Comparison of ENCODE assay signal across 1 fruit fly cellular context in the genomic region with DNA sequence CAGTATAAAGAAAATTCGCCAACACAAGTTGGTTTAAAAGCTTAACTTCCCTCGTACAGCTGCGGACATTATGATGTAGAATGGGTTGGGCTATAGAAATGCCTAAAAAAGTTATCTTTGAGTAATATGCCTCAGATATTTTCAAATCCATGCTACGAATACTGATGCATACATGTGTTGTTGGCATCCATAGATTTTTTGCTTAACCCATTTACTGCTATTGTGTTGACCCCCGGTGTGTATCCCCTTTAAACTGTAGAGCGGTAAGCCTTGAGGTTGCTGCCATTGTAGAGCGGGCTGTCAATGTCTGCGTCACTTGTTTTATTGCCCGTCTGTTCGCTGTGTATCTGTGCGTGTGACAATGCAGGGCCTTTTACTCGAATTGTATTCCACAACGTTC.
A peak's percentile ranks its signal among the peaks of the same experiment; 100 is the strongest.
TF ChIP-seq lines count a peak whose summit lies in the region.

No protein-coding gene starts in this region.

TF ChIP-seq in whole organism, embryonic, 481 proteins besides CTCF, POLR2A, EP300 and RAD21 (continued from another document and continues in another):
- TF ChIP-seq CG14965 (GFP tag; optimal IDR thresholded peaks at IDR 0.05; lab: Kevin White, UChicago; ENCODE audit: borderline replicate concordance), result no peak
- TF ChIP-seq CG2202 (tag; optimal IDR thresholded peaks at IDR 0.05; lab: Kevin White, UChicago), result no peak
- TF ChIP-seq sug (tag; optimal IDR thresholded peaks at IDR 0.05; lab: Kevin White, UChicago), result peak; percentile 19
- TF ChIP-seq CG31441 (GFP tag; IDR thresholded peaks at IDR 0.05; lab: Robert Waterston, UW), result peak; percentile 65; the same call in 1 of the 2 replicates
- peak; percentile 80 for TF ChIP-seq unpg (GFP tag; optimal IDR thresholded peaks at IDR 0.05; lab: Kevin White, UChicago)
- peak; percentile 7; the same call in 1 of the 2 replicates for TF ChIP-seq Ravus (GFP tag; IDR thresholded peaks at IDR 0.05; lab: Robert Waterston, UW)
- peak; percentile 61 for TF ChIP-seq CG17385 (GFP tag; optimal IDR thresholded peaks at IDR 0.05; lab: Kevin White, UChicago)
- TF ChIP-seq CG13775 (GFP tag; optimal IDR thresholded peaks at IDR 0.05; lab: Kevin White, UChicago), result peak; percentile 42
- no peak for TF ChIP-seq toy (GFP tag; IDR thresholded peaks at IDR 0.05; lab: Robert Waterston, UW)
- TF ChIP-seq btn (GFP tag; optimal IDR thresholded peaks at IDR 0.05; lab: Kevin White, UChicago), result peak; percentile 39
- TF ChIP-seq zen (tag; optimal IDR thresholded peaks at IDR 0.05; lab: Kevin White, UChicago), result no peak
- peak; percentile 12 for TF ChIP-seq CG13123 (GFP tag; optimal IDR thresholded peaks at IDR 0.05; lab: Kevin White, UChicago)
- peak; percentile 8 for TF ChIP-seq ftz-f1 (GFP tag; optimal IDR thresholded peaks at IDR 0.05; lab: Kevin White, UChicago)
- TF ChIP-seq Kr (GFP tag; optimal IDR thresholded peaks at IDR 0.05; lab: Kevin White, UChicago), result no peak
- peak; percentile 97 for TF ChIP-seq Med (GFP tag; lab: Kevin White, UChicago)
- TF ChIP-seq sc (optimal IDR thresholded peaks at IDR 0.05; lab: Kevin White, UChicago), result no peak
- TF ChIP-seq sc (GFP tag; optimal IDR thresholded peaks at IDR 0.05; lab: Kevin White, UChicago), result no peak
- TF ChIP-seq CG8359 (GFP tag; optimal IDR thresholded peaks at IDR 0.05; lab: Kevin White, UChicago; ENCODE audit: borderline replicate concordance), result no peak
- peak; percentile 67 for TF ChIP-seq Oaz (GFP tag; IDR thresholded peaks at IDR 0.05; lab: Robert Waterston, UW)
- TF ChIP-seq MBD-R2 (GFP tag; IDR thresholded peaks at IDR 0.05; lab: Robert Waterston, UW), result peak; percentile 52; the same call in 1 of the 2 replicates
- peak; percentile 56 for TF ChIP-seq Atf3 (GFP tag; optimal IDR thresholded peaks at IDR 0.05; lab: Kevin White, UChicago)
- peak; percentile 58; the same call in 1 of the 3 replicates for TF ChIP-seq CG3726 (GFP tag; IDR thresholded peaks at IDR 0.05; lab: Robert Waterston, UW)
- peak; percentile 11 for TF ChIP-seq Nf-YC (tag; optimal IDR thresholded peaks at IDR 0.05; lab: Kevin White, UChicago)
- peak; percentile 33; the same call in 1 of the 2 replicates for TF ChIP-seq Taf1 (GFP tag; IDR thresholded peaks at IDR 0.05; lab: Robert Waterston, UW)
- no peak for TF ChIP-seq CG8290 (GFP tag; optimal IDR thresholded peaks at IDR 0.05; lab: Kevin White, UChicago)
- TF ChIP-seq CG8290 (tag; optimal IDR thresholded peaks at IDR 0.05; lab: Kevin White, UChicago), result peak in 1 of 2 experiments; percentile 96
- TF ChIP-seq lab (GFP tag; optimal IDR thresholded peaks at IDR 0.05; lab: Kevin White, UChicago), result peak; percentile 91
- no peak for TF ChIP-seq CG1832 (GFP tag; optimal IDR thresholded peaks at IDR 0.05; lab: Kevin White, UChicago)
- peak; percentile 57 for TF ChIP-seq Mad (GFP tag; optimal IDR thresholded peaks at IDR 0.05; lab: Kevin White, UChicago)
- peak; percentile 53 for TF ChIP-seq CG18619 (GFP tag; optimal IDR thresholded peaks at IDR 0.05; lab: Kevin White, UChicago)
- TF ChIP-seq CG4707 (GFP tag; optimal IDR thresholded peaks at IDR 0.05; lab: Kevin White, UChicago), result peak; percentile 12
- TF ChIP-seq psq (GFP tag; optimal IDR thresholded peaks at IDR 0.05; lab: Kevin White, UChicago), result no peak
- peak; percentile 15 for TF ChIP-seq Deaf1 (tag; optimal IDR thresholded peaks at IDR 0.05; lab: Kevin White, UChicago)
- no peak for TF ChIP-seq crol (GFP tag; IDR thresholded peaks at IDR 0.05; lab: Robert Waterston, UW)
- peak; percentile 65 for TF ChIP-seq CG32772 (GFP tag; IDR thresholded peaks at IDR 0.05; lab: Robert Waterston, UW)
- TF ChIP-seq Bgb (GFP tag; IDR thresholded peaks at IDR 0.05; lab: Robert Waterston, UW; ENCODE audit: partially characterized antibody), result no peak
- peak; percentile 65 for TF ChIP-seq fd96Cb (tag; optimal IDR thresholded peaks at IDR 0.05; lab: Kevin White, UChicago)
- 0 out of 2 replicates have a peak, but pooled peaks have one; percentile 50 for TF ChIP-seq CG11085 (GFP tag; IDR thresholded peaks at IDR 0.05; lab: Robert Waterston, UW)
- TF ChIP-seq CG15601 (tag; optimal IDR thresholded peaks at IDR 0.05; lab: Kevin White, UChicago), result peak; percentile 7
- TF ChIP-seq CG14710 (tag; optimal IDR thresholded peaks at IDR 0.05; lab: Kevin White, UChicago), result peak; percentile 27
- TF ChIP-seq CG4854 (GFP tag; optimal IDR thresholded peaks at IDR 0.05; lab: Kevin White, UChicago), result peak; percentile 43
- TF ChIP-seq CG15479 (GFP tag; optimal IDR thresholded peaks at IDR 0.05; lab: Kevin White, UChicago), result no peak
- peak; percentile 64 for TF ChIP-seq Abd-B (GFP tag; optimal IDR thresholded peaks at IDR 0.05; lab: Kevin White, UChicago)
- TF ChIP-seq Hmx (GFP tag; optimal IDR thresholded peaks at IDR 0.05; lab: Kevin White, UChicago), result no peak
- TF ChIP-seq CG9215 (GFP tag; IDR thresholded peaks at IDR 0.05; lab: Robert Waterston, UW), result peak; percentile 44; the same call in 1 of the 2 replicates
- peak; percentile 48 for TF ChIP-seq ewg (GFP tag; optimal IDR thresholded peaks at IDR 0.05; lab: Kevin White, UChicago)
- peak; percentile 66 for TF ChIP-seq CG11247 (GFP tag; IDR thresholded peaks at IDR 0.05; lab: Robert Waterston, UW)
- peak; percentile 79 for TF ChIP-seq otp (GFP tag; IDR thresholded peaks at IDR 0.05; lab: Robert Waterston, UW)
- TF ChIP-seq sqz (GFP tag; optimal IDR thresholded peaks at IDR 0.05; lab: Kevin White, UChicago), result no peak
- TF ChIP-seq CG17612 (GFP tag; IDR thresholded peaks at IDR 0.05; lab: Robert Waterston, UW), result 0 out of 2 replicates have a peak, but pooled peaks have one; percentile 4
- no peak for TF ChIP-seq stwl (tag; optimal IDR thresholded peaks at IDR 0.05; lab: Kevin White, UChicago)
- peak; percentile 72 for TF ChIP-seq mam (GFP tag; optimal IDR thresholded peaks at IDR 0.05; lab: Kevin White, UChicago)
- no peak; the same call in 2 of the 3 replicates for TF ChIP-seq CG6175 (GFP tag; IDR thresholded peaks at IDR 0.05; lab: Robert Waterston, UW)
- no peak for TF ChIP-seq lov (optimal IDR thresholded peaks at IDR 0.05; lab: Kevin White, UChicago)
- TF ChIP-seq lov (GFP tag; IDR thresholded peaks at IDR 0.05; lab: Robert Waterston, UW), result 0 out of 3 replicates have a peak, but pooled peaks have one; percentile 29
- peak; percentile 28 for TF ChIP-seq gsb-n (tag; optimal IDR thresholded peaks at IDR 0.05; lab: Kevin White, UChicago)
- TF ChIP-seq fd3F (GFP tag; optimal IDR thresholded peaks at IDR 0.05; lab: Kevin White, UChicago), result peak; percentile 67
- TF ChIP-seq CG12071 (GFP tag; optimal IDR thresholded peaks at IDR 0.05; lab: Kevin White, UChicago), result peak; percentile 83
- peak; percentile 26; the same call in 1 of the 2 replicates for TF ChIP-seq CkIIα-i1 (GFP tag; IDR thresholded peaks at IDR 0.05; lab: Robert Waterston, UW)
- no peak for TF ChIP-seq Lpt (GFP tag; optimal IDR thresholded peaks at IDR 0.05; lab: Kevin White, UChicago)
- TF ChIP-seq ash1 (GFP tag; optimal IDR thresholded peaks at IDR 0.05; lab: Kevin White, UChicago), result no peak
- no peak for TF ChIP-seq Sry-β (GFP tag; optimal IDR thresholded peaks at IDR 0.05; lab: Kevin White, UChicago)
- no peak for TF ChIP-seq dati (GFP tag; IDR thresholded peaks at IDR 0.05; lab: Robert Waterston, UW)
- TF ChIP-seq CG15696 (tag; optimal IDR thresholded peaks at IDR 0.05; lab: Kevin White, UChicago), result no peak
- peak; percentile 46 for TF ChIP-seq tio (GFP tag; optimal IDR thresholded peaks at IDR 0.05; lab: Kevin White, UChicago)
- TF ChIP-seq pho (GFP tag; optimal IDR thresholded peaks at IDR 0.05; lab: Kevin White, UChicago), result peak; percentile 45
- TF ChIP-seq D19B (GFP tag; optimal IDR thresholded peaks at IDR 0.05; lab: Kevin White, UChicago), result no peak
- no peak for TF ChIP-seq trh (GFP tag; optimal IDR thresholded peaks at IDR 0.05; lab: Kevin White, UChicago)
- TF ChIP-seq dimm (GFP tag; IDR thresholded peaks at IDR 0.05; lab: Robert Waterston, UW), result peak; percentile 52
- TF ChIP-seq H15 (GFP tag; IDR thresholded peaks at IDR 0.05; lab: Robert Waterston, UW), result peak; percentile 73; the same call in 2 of the 3 replicates
- peak; percentile 30 for TF ChIP-seq dmrt11E (tag; optimal IDR thresholded peaks at IDR 0.05; lab: Kevin White, UChicago)
- TF ChIP-seq kni (GFP tag; optimal IDR thresholded peaks at IDR 0.05; lab: Kevin White, UChicago), result no peak
- no peak for TF ChIP-seq CG4404 (GFP tag; IDR thresholded peaks at IDR 0.05; lab: Robert Waterston, UW)
- TF ChIP-seq Ets65A (GFP tag; lab: Kevin White, UChicago), result peak; percentile 92
- no peak for TF ChIP-seq YL-1 (GFP tag; optimal IDR thresholded peaks at IDR 0.05; lab: Kevin White, UChicago)
- no peak for TF ChIP-seq CG3838 (GFP tag; optimal IDR thresholded peaks at IDR 0.05; lab: Kevin White, UChicago)
- peak; percentile 63 for TF ChIP-seq odd (GFP tag; optimal IDR thresholded peaks at IDR 0.05; lab: Kevin White, UChicago)
- no peak for TF ChIP-seq pan (optimal IDR thresholded peaks at IDR 0.05; lab: Kevin White, UChicago)
- TF ChIP-seq pan (GFP tag; optimal IDR thresholded peaks at IDR 0.05 in 1 of 2, IDR thresholded peaks at IDR 0.05 in 1 of 2), result peak in 1 of 2 experiments; percentile 77
- TF ChIP-seq Scr (GFP tag; IDR thresholded peaks at IDR 0.05; lab: Robert Waterston, UW; ENCODE audit: partially characterized antibody), result no peak
- TF ChIP-seq scrt (GFP tag; optimal IDR thresholded peaks at IDR 0.05; lab: Kevin White, UChicago), result peak; percentile 50
- peak; percentile 52 for TF ChIP-seq CG8089 (GFP tag; optimal IDR thresholded peaks at IDR 0.05; lab: Kevin White, UChicago)
- peak; percentile 77 for TF ChIP-seq gem (tag; optimal IDR thresholded peaks at IDR 0.05; lab: Kevin White, UChicago)
- TF ChIP-seq Ssrp (tag; optimal IDR thresholded peaks at IDR 0.05; lab: Kevin White, UChicago), result peak; percentile 48
- TF ChIP-seq vfl (GFP tag; optimal IDR thresholded peaks at IDR 0.05; lab: Kevin White, UChicago), result peak; percentile 49
- TF ChIP-seq CG6254 (GFP tag; optimal IDR thresholded peaks at IDR 0.05; lab: Kevin White, UChicago), result peak; percentile 38
- peak; percentile 32 for TF ChIP-seq p53 (GFP tag; optimal IDR thresholded peaks at IDR 0.05; lab: Kevin White, UChicago)
- TF ChIP-seq CG2889 (GFP tag; IDR thresholded peaks at IDR 0.05; lab: Robert Waterston, UW), result peak; percentile 56; the same call in 1 of the 3 replicates
- peak; percentile 62 for TF ChIP-seq CG14667 (GFP tag; IDR thresholded peaks at IDR 0.05; lab: Robert Waterston, UW)
- peak; percentile 57 for TF ChIP-seq phol (tag; optimal IDR thresholded peaks at IDR 0.05; lab: Kevin White, UChicago)
- TF ChIP-seq ranshi (GFP tag; IDR thresholded peaks at IDR 0.05; lab: Robert Waterston, UW), result peak; percentile 81
- peak; percentile 34 for TF ChIP-seq CG6765 (GFP tag; optimal IDR thresholded peaks at IDR 0.05; lab: Kevin White, UChicago)
- peak; percentile 55; the same call in 1 of the 2 replicates for TF ChIP-seq peb (GFP tag; IDR thresholded peaks at IDR 0.05; lab: Robert Waterston, UW)
- no peak for TF ChIP-seq CG5953 (GFP tag; IDR thresholded peaks at IDR 0.05; lab: Robert Waterston, UW)
- peak; percentile 45 for TF ChIP-seq HmgD (GFP tag; optimal IDR thresholded peaks at IDR 0.05; lab: Kevin White, UChicago)
- TF ChIP-seq rib (GFP tag; IDR thresholded peaks at IDR 0.05; lab: Robert Waterston, UW), result peak; percentile 58; the same call in 1 of the 2 replicates
- peak; percentile 39 for TF ChIP-seq gro (GFP tag; optimal IDR thresholded peaks at IDR 0.05; lab: Kevin White, UChicago)
- no peak for TF ChIP-seq CG8765 (GFP tag; IDR thresholded peaks at IDR 0.05; lab: Robert Waterston, UW)
- no peak; the same call in 2 of the 3 replicates for TF ChIP-seq croc (GFP tag; conservative IDR thresholded peaks at IDR 0.05; lab: Robert Waterston, UW)
- no peak for TF ChIP-seq yki (optimal IDR thresholded peaks at IDR 0.05; lab: Kevin White, UChicago)
- no peak for TF ChIP-seq TFAM (GFP tag; optimal IDR thresholded peaks at IDR 0.05; lab: Kevin White, UChicago)
- peak; percentile 32 for TF ChIP-seq CG4282 (GFP tag; optimal IDR thresholded peaks at IDR 0.05; lab: Kevin White, UChicago)
- no peak for TF ChIP-seq CG14860 (GFP tag; IDR thresholded peaks at IDR 0.05; lab: Robert Waterston, UW; ENCODE audit: partially characterized antibody)
- TF ChIP-seq B-H1 (GFP tag; IDR thresholded peaks at IDR 0.05; lab: Robert Waterston, UW), result peak; percentile 68
- peak; percentile 72 for TF ChIP-seq CrebB (tag; optimal IDR thresholded peaks at IDR 0.05; lab: Kevin White, UChicago)
- TF ChIP-seq Vsx1 (GFP tag; optimal IDR thresholded peaks at IDR 0.05; lab: Kevin White, UChicago), result no peak
- peak; percentile 78 for TF ChIP-seq CG12219 (GFP tag; optimal IDR thresholded peaks at IDR 0.05; lab: Kevin White, UChicago)
- TF ChIP-seq cato (GFP tag; optimal IDR thresholded peaks at IDR 0.05; lab: Kevin White, UChicago; ENCODE audit: borderline replicate concordance), result peak; percentile 21
- TF ChIP-seq hth (optimal IDR thresholded peaks at IDR 0.05; lab: Kevin White, UChicago), result no peak
- no peak for TF ChIP-seq B-H2 (GFP tag; optimal IDR thresholded peaks at IDR 0.05; lab: Kevin White, UChicago)
- no peak for TF ChIP-seq h (optimal IDR thresholded peaks at IDR 0.05; lab: Kevin White, UChicago)
- peak; percentile 66 for TF ChIP-seq schlank (tag; optimal IDR thresholded peaks at IDR 0.05; lab: Kevin White, UChicago)
- no peak for TF ChIP-seq luna (GFP tag; optimal IDR thresholded peaks at IDR 0.05; lab: Kevin White, UChicago)
- TF ChIP-seq dan (GFP tag; IDR thresholded peaks at IDR 0.05; lab: Robert Waterston, UW), result no peak
- TF ChIP-seq lbe (GFP tag; optimal IDR thresholded peaks at IDR 0.05; lab: Kevin White, UChicago), result peak; percentile 88
- TF ChIP-seq CG4820 (GFP tag; optimal IDR thresholded peaks at IDR 0.05; lab: Kevin White, UChicago), result peak; percentile 49
- no peak for TF ChIP-seq Dip2 (GFP tag; IDR thresholded peaks at IDR 0.05; lab: Robert Waterston, UW)
- peak; percentile 85 for TF ChIP-seq CG11695 (GFP tag; IDR thresholded peaks at IDR 0.05; lab: Robert Waterston, UW)
- peak; percentile 14 for TF ChIP-seq CG3995 (GFP tag; optimal IDR thresholded peaks at IDR 0.05; lab: Kevin White, UChicago)
- TF ChIP-seq sna (GFP tag; IDR thresholded peaks at IDR 0.05; lab: Robert Waterston, UW; ENCODE audit: partially characterized antibody), result no peak
- TF ChIP-seq cad (GFP tag; optimal IDR thresholded peaks at IDR 0.05; lab: Kevin White, UChicago), result no peak
- TF ChIP-seq sens-2 (GFP tag; IDR thresholded peaks at IDR 0.05; lab: Robert Waterston, UW), result peak; percentile 63
- peak; percentile 40 for TF ChIP-seq CG17829 (tag; optimal IDR thresholded peaks at IDR 0.05; lab: Kevin White, UChicago)
- peak; percentile 91 for TF ChIP-seq CG12769 (tag; optimal IDR thresholded peaks at IDR 0.05; lab: Kevin White, UChicago)
- TF ChIP-seq CG2199 (GFP tag; IDR thresholded peaks at IDR 0.05; lab: Robert Waterston, UW), result 0 out of 3 replicates have a peak, but pooled peaks have one; percentile 62
- TF ChIP-seq fu2 (GFP tag; optimal IDR thresholded peaks at IDR 0.05; lab: Kevin White, UChicago), result peak; percentile 16
